Worm (Caenorhabditis elegans) whole organism, L2 larva: ENCODE measurements around the gene Y57A10B.6.

Source experiments
- ama-1 ChIP-seq: fragments of 150-350 bp; optimal IDR thresholded peaks from 2 replicates; lab custom pipeline; 2018; ENCODE audit warnings: inconsistent platforms
- nhr-77 ChIP-seq: fragments of 150-350 bp; optimal IDR thresholded peaks from 2 replicates; lab custom pipeline; 2014; ENCODE audit warnings: missing biosample characterization, missing genetic modification characterization
- snpc-4 ChIP-seq: fragments of 150-350 bp; optimal IDR thresholded peaks from 2 replicates; lab custom pipeline; 2014; ENCODE audit warnings: missing biosample characterization, missing genetic modification characterization
- zag-1 ChIP-seq: fragments of 150-350 bp; optimal IDR thresholded peaks from 2 replicates; lab custom pipeline; 2014; ENCODE audit warnings: missing biosample characterization, missing genetic modification characterization

ce11 chrII:12369202-12369601 lies 20.7 kb upstream of the Y57A10B.6 start:
- TF ChIP-seq snpc-4 (tag; lab: Kevin White, UChicago) = no peak
- no peak for TF ChIP-seq ama-1 (lab: Kevin White, UChicago)
- TF ChIP-seq nhr-77 (tag; lab: Kevin White, UChicago) = no peak
- TF ChIP-seq zag-1 (tag; lab: Kevin White, UChicago) = no peak
